Fruit fly (Drosophila melanogaster) whole organism, embryonic: ENCODE results near the gene CG31321.
A peak's percentile ranks its signal among the peaks of the same experiment; 100 is the strongest.

Experiments
- Awh ChIP-seq: fragments of 200-800 bp; sonication (Bioruptor generic); IDR thresholded peaks from 2 replicates; pipeline ENCODE4, ENCODE4 v1.3.6; 2022; ENCODE audit warnings: missing biosample characterization, missing genetic modification characterization
- CG10366 ChIP-seq: fragments of 200-800 bp; sonication (Bioruptor generic); IDR thresholded peaks from 2 replicates; pipeline ENCODE4 v1.3.6; 2022; ENCODE audit warnings: missing biosample characterization, missing genetic modification characterization
- CG11696 ChIP-seq: fragments of 200-800 bp; sonication (Bioruptor generic); IDR thresholded peaks from 2 replicates; pipeline ENCODE4 v1.3.6; 2022; ENCODE audit warnings: missing biosample characterization, missing genetic modification characterization
- CG12104 ChIP-seq: fragments of 200-800 bp; sonication (Bioruptor generic); optimal IDR thresholded peaks from 3 replicates; lab custom pipeline; 2016; ENCODE audit warnings: missing biosample characterization, missing genetic modification characterization
- CG12299 ChIP-seq: fragments of 200-800 bp; sonication (Bioruptor generic); optimal IDR thresholded peaks from 2 replicates; lab custom pipeline; 2018; ENCODE audit warnings: missing biosample characterization, mild to moderate bottlenecking, missing genetic modification characterization
- CG13424 ChIP-seq: fragments of 200-800 bp; sonication (Bioruptor generic); optimal IDR thresholded peaks from 2 replicates; lab custom pipeline; 2019; ENCODE audit warnings: missing biosample characterization, mild to moderate bottlenecking, missing genetic modification characterization, moderate library complexity
- CG15011 ChIP-seq: fragments of 200-800 bp; sonication (Bioruptor generic); optimal IDR thresholded peaks from 3 replicates; lab custom pipeline; 2018; ENCODE audit warnings: missing biosample characterization, mild to moderate bottlenecking, missing genetic modification characterization
- CG17612 ChIP-seq: fragments of 200-800 bp; sonication (Bioruptor generic); IDR thresholded peaks from 2 replicates; pipeline ENCODE4 v1.3.6; 2022; ENCODE audit warnings: missing biosample characterization, missing genetic modification characterization
- CG18011 ChIP-seq: fragments of 200-800 bp; sonication (Bioruptor generic); optimal IDR thresholded peaks from 2 replicates; lab custom pipeline; 2017; ENCODE audit warnings: missing biosample characterization, missing genetic modification characterization, mild to moderate bottlenecking, moderate library complexity, missing genotype
- CG18476 ChIP-seq: fragments of 200-800 bp; sonication (Bioruptor generic); optimal IDR thresholded peaks from 2 replicates; lab custom pipeline; 2016; ENCODE audit warnings: missing biosample characterization, mild to moderate bottlenecking, missing genetic modification characterization
- CG2120 ChIP-seq: fragments of 200-800 bp; sonication (Bioruptor generic); optimal IDR thresholded peaks from 3 replicates; lab custom pipeline; 2016; ENCODE audit warnings: missing biosample characterization, missing genetic modification characterization
- CG2202 ChIP-seq: fragments of 200-800 bp; sonication (Bioruptor generic); optimal IDR thresholded peaks from 2 replicates; lab custom pipeline; 2018; ENCODE audit warnings: missing biosample characterization, mild to moderate bottlenecking, missing genetic modification characterization
- CG3065 ChIP-seq: fragments of 200-800 bp; sonication (Bioruptor generic); optimal IDR thresholded peaks from 2 replicates; lab custom pipeline; 2016; ENCODE audit warnings: missing biosample characterization, missing genetic modification characterization
- CG33213 ChIP-seq: fragments of 200-800 bp; sonication (Bioruptor generic); optimal IDR thresholded peaks from 3 replicates; lab custom pipeline; 2016; ENCODE audit warnings: missing biosample characterization, missing genetic modification characterization
- CG3838 ChIP-seq: fragments of 200-800 bp; sonication (Bioruptor generic); optimal IDR thresholded peaks from 3 replicates; lab custom pipeline; 2016; ENCODE audit warnings: missing biosample characterization, missing genetic modification characterization
- CG3847 ChIP-seq: fragments of 200-800 bp; sonication (Bioruptor generic); IDR thresholded peaks from 2 replicates; pipeline ENCODE4 v1.3.6; 2022; ENCODE audit warnings: missing biosample characterization, missing genetic modification characterization
- CG4730 ChIP-seq: fragments of 200-800 bp; sonication (Bioruptor generic); IDR thresholded peaks from 2 replicates; pipeline ENCODE4 v1.3.6; 2022; ENCODE audit warnings: missing biosample characterization, missing genetic modification characterization
- CG6765 ChIP-seq: fragments of 200-800 bp; sonication (Bioruptor generic); optimal IDR thresholded peaks from 3 replicates; lab custom pipeline; 2017; ENCODE audit warnings: missing biosample characterization, mild to moderate bottlenecking, missing genetic modification characterization
- CG8359 ChIP-seq: fragments of 200-800 bp; sonication (Bioruptor generic); optimal IDR thresholded peaks from 2 replicates; lab custom pipeline; 2017; ENCODE audit warnings: missing biosample characterization, mild to moderate bottlenecking, missing genetic modification characterization, borderline replicate concordance
- CG9437 ChIP-seq: fragments of 200-800 bp; sonication (Bioruptor generic); optimal IDR thresholded peaks from 2 replicates; lab custom pipeline; 2018; ENCODE audit warnings: missing biosample characterization, mild to moderate bottlenecking, missing genetic modification characterization
- CG9932 ChIP-seq: fragments of 200-800 bp; sonication (Bioruptor generic); IDR thresholded peaks from 2 replicates; pipeline ENCODE4 v1.3.6; 2022; ENCODE audit warnings: missing biosample characterization, missing genetic modification characterization
- Doc3 ChIP-seq: fragments of 200-800 bp; sonication (Bioruptor generic); IDR thresholded peaks from 3 replicates; pipeline ENCODE4 v1.3.6; 2022; ENCODE audit warnings: missing biosample characterization, missing genetic modification characterization; ENCODE audit not compliant: partially characterized antibody
- ERR ChIP-seq: fragments of 200-800 bp; sonication (Bioruptor generic); optimal IDR thresholded peaks from 2 replicates; lab custom pipeline; 2016; ENCODE audit warnings: missing biosample characterization, missing genetic modification characterization
- H2.0 ChIP-seq: fragments of 200-800 bp; sonication (Bioruptor generic); IDR thresholded peaks from 2 replicates; pipeline ENCODE4 v1.3.6; 2022; ENCODE audit warnings: missing biosample characterization, missing genetic modification characterization
- Hand ChIP-seq: fragments of 200-800 bp; sonication (Bioruptor generic); optimal IDR thresholded peaks from 2 replicates; lab custom pipeline; 2017; ENCODE audit warnings: mild to moderate bottlenecking, missing biosample characterization, missing genetic modification reagents, missing genetic modification characterization
- Hr3 ChIP-seq: fragments of 200-800 bp; sonication (Bioruptor generic); optimal IDR thresholded peaks from 3 replicates; lab custom pipeline; 2016; ENCODE audit warnings: missing biosample characterization, missing genetic modification characterization
- MBD-R2 ChIP-seq: fragments of 200-800 bp; sonication (Bioruptor generic); IDR thresholded peaks from 2 replicates; pipeline ENCODE4 v1.3.6; 2022; ENCODE audit warnings: missing biosample characterization, missing genetic modification characterization
- Nf-YC ChIP-seq: fragments of 200-800 bp; optimal IDR thresholded peaks from 3 replicates; lab custom pipeline; 2019; ENCODE audit warnings: missing biosample characterization, mild to moderate bottlenecking, missing genetic modification characterization, moderate library complexity
- ash1 ChIP-seq: fragments of 200-800 bp; sonication (Bioruptor generic); optimal IDR thresholded peaks from 2 replicates; lab custom pipeline; 2018; ENCODE audit warnings: missing biosample characterization, mild to moderate bottlenecking, missing genetic modification characterization
- az2 ChIP-seq: fragments of 200-800 bp; sonication (Bioruptor generic); optimal IDR thresholded peaks from 3 replicates; lab custom pipeline; 2016; ENCODE audit warnings: missing biosample characterization, missing genetic modification characterization
- bigmax ChIP-seq: fragments of 200-800 bp; sonication (Bioruptor generic); optimal IDR thresholded peaks from 2 replicates; lab custom pipeline; 2018; ENCODE audit warnings: missing biosample characterization, mild to moderate bottlenecking, missing genetic modification characterization
- cg ChIP-seq: fragments of 200-800 bp; sonication (Bioruptor generic); optimal IDR thresholded peaks from 3 replicates; lab custom pipeline; 2019; ENCODE audit warnings: missing biosample characterization, mild to moderate bottlenecking, missing genetic modification characterization, moderate library complexity
- cwo ChIP-seq: fragments of 200-800 bp; sonication (Bioruptor generic); optimal IDR thresholded peaks from 3 replicates; lab custom pipeline; 2017; ENCODE audit warnings: missing biosample characterization, missing genetic modification characterization, mild to moderate bottlenecking, moderate library complexity, missing genetic modification reagents
- dimm ChIP-seq: fragments of 200-800 bp; sonication (Bioruptor generic); IDR thresholded peaks from 2 replicates; pipeline ENCODE4 v1.3.6; 2022; ENCODE audit warnings: missing biosample characterization, missing genetic modification characterization
- dmrt11E ChIP-seq: fragments of 200-800 bp; sonication (Bioruptor generic); optimal IDR thresholded peaks from 3 replicates; lab custom pipeline; 2018; ENCODE audit warnings: missing biosample characterization, mild to moderate bottlenecking, missing genetic modification characterization, moderate library complexity
- en ChIP-seq: fragments of 200-800 bp; sonication (Bioruptor generic); optimal IDR thresholded peaks from 2 replicates; lab custom pipeline; 2016; ENCODE audit warnings: missing biosample characterization, missing genetic modification characterization
- fru ChIP-seq: fragments of >200 bp; optimal IDR thresholded peaks from 2 replicates; lab custom pipeline; 2017
- ftz-f1 ChIP-seq: fragments of 200-800 bp; sonication (Bioruptor generic); optimal IDR thresholded peaks from 2 replicates; lab custom pipeline; 2016; ENCODE audit warnings: missing biosample characterization, missing genetic modification characterization
- gem ChIP-seq: fragments of 200-800 bp; sonication (Bioruptor generic); optimal IDR thresholded peaks from 2 replicates; lab custom pipeline; 2019; ENCODE audit warnings: missing biosample characterization, mild to moderate bottlenecking, missing genetic modification characterization, moderate library complexity
- her ChIP-seq: fragments of 200-800 bp; sonication (Bioruptor generic); optimal IDR thresholded peaks from 2 replicates; lab custom pipeline; 2016; ENCODE audit warnings: missing biosample characterization, missing genetic modification characterization
- mirr ChIP-seq: fragments of 200-800 bp; sonication (Bioruptor generic); optimal IDR thresholded peaks from 3 replicates; lab custom pipeline; 2018; ENCODE audit warnings: missing biosample characterization, mild to moderate bottlenecking, missing genetic modification characterization
- peb ChIP-seq: fragments of 200-800 bp; sonication (Bioruptor generic); IDR thresholded peaks from 2 replicates; pipeline ENCODE4 v1.3.6; 2022; ENCODE audit warnings: missing biosample characterization, missing genetic modification characterization
- phol ChIP-seq: fragments of 200-800 bp; sonication (Bioruptor generic); optimal IDR thresholded peaks from 3 replicates; lab custom pipeline; 2018; ENCODE audit warnings: missing biosample characterization, mild to moderate bottlenecking, missing genetic modification characterization, moderate library complexity
- repo ChIP-seq: fragments of 200-800 bp; sonication (Bioruptor generic); optimal IDR thresholded peaks from 2 replicates; lab custom pipeline; 2016; ENCODE audit warnings: missing biosample characterization, missing genetic modification characterization
- rib ChIP-seq: fragments of 200-800 bp; sonication (Bioruptor generic); IDR thresholded peaks from 2 replicates; pipeline ENCODE4 v1.3.6; 2022; ENCODE audit warnings: missing biosample characterization, missing genetic modification characterization
- sug ChIP-seq: fragments of 200-800 bp; optimal IDR thresholded peaks from 2 replicates; lab custom pipeline; 2019; ENCODE audit warnings: missing biosample characterization, mild to moderate bottlenecking, missing genetic modification characterization, moderate library complexity
- tio ChIP-seq: fragments of 200-800 bp; sonication (Bioruptor generic); optimal IDR thresholded peaks from 2 replicates; lab custom pipeline; 2017; ENCODE audit warnings: missing biosample characterization, missing genetic modification characterization, inconsistent platforms
- toy ChIP-seq: fragments of 200-800 bp; sonication (Bioruptor generic); IDR thresholded peaks from 2 replicates; pipeline ENCODE4 v1.3.6; 2022; ENCODE audit warnings: missing biosample characterization, missing genetic modification characterization
- trh ChIP-seq: fragments of 200-800 bp; sonication (Bioruptor generic); optimal IDR thresholded peaks from 2 replicates; lab custom pipeline; 2016; ENCODE audit warnings: missing biosample characterization, missing genetic modification characterization
- zen ChIP-seq: fragments of 200-800 bp; sonication (Bioruptor generic); optimal IDR thresholded peaks from 3 replicates; lab custom pipeline; 2018; ENCODE audit warnings: missing biosample characterization, mild to moderate bottlenecking, missing genetic modification characterization, moderate library complexity
- zfh2 ChIP-seq: fragments of 200-800 bp; sonication (Bioruptor generic); optimal IDR thresholded peaks from 2 replicates; lab custom pipeline; 2016; ENCODE audit warnings: missing biosample characterization, missing genetic modification characterization

Gene CG31321

dm6 chr3R:14277894-14278522, 32.2 kb upstream of the CG31321 start (continued):
- TF ChIP-seq CG3838 (GFP tag; lab: Kevin White, UChicago), result peak; percentile 31
- TF ChIP-seq ash1 (GFP tag; lab: Kevin White, UChicago), result no peak
- no peak for TF ChIP-seq sug
- TF ChIP-seq dimm (GFP tag; lab: Robert Waterston, UW), result 0 out of 2 replicates have a peak, but pooled peaks have one; percentile 11
- no peak for TF ChIP-seq Nf-YC (tag; lab: Kevin White, UChicago)
- peak; percentile 85 for TF ChIP-seq CG13424
- TF ChIP-seq rib (GFP tag; lab: Robert Waterston, UW), result no peak
- peak; percentile 66 for TF ChIP-seq CG15011 (GFP tag; lab: Kevin White, UChicago)
- peak; percentile 68; the same call in 1 of the 2 replicates for TF ChIP-seq CG11696
- TF ChIP-seq peb (GFP tag; lab: Robert Waterston, UW), result no peak; the same call in 1 of the 2 replicates
- TF ChIP-seq CG9932 (GFP tag; lab: Robert Waterston, UW), result peak; percentile 72
- peak; percentile 50 for TF ChIP-seq CG3065 (GFP tag; lab: Kevin White, UChicago)
- TF ChIP-seq Hr3 (GFP tag; lab: Kevin White, UChicago), result peak; percentile 58
- no peak for TF ChIP-seq repo (GFP tag; lab: Kevin White, UChicago)
- peak; percentile 72 for TF ChIP-seq az2
- peak; percentile 53 for TF ChIP-seq CG6765 (GFP tag; lab: Kevin White, UChicago)
- peak; percentile 91 for TF ChIP-seq dmrt11E (tag; lab: Kevin White, UChicago)
- TF ChIP-seq CG17612, result 0 out of 2 replicates have a peak, but pooled peaks have one; percentile 40
- no peak for TF ChIP-seq Doc3 (GFP tag; lab: Robert Waterston, UW)
- peak; percentile 54 for TF ChIP-seq CG9437
- peak; percentile 69 for TF ChIP-seq CG18476 (GFP tag; lab: Kevin White, UChicago)
- peak; percentile 74 for TF ChIP-seq CG10366
- peak; percentile 95 for TF ChIP-seq zen (tag; lab: Kevin White, UChicago)
- peak; percentile 57 for TF ChIP-seq CG8359
- TF ChIP-seq toy (GFP tag; lab: Robert Waterston, UW), result peak; percentile 47; the same call in 1 of the 2 replicates
- TF ChIP-seq phol (tag; lab: Kevin White, UChicago), result peak; percentile 81
- TF ChIP-seq CG2120 (GFP tag; lab: Kevin White, UChicago), result no peak
- TF ChIP-seq Hand, result peak; percentile 90
- peak; percentile 33 for TF ChIP-seq CG18011 (GFP tag; lab: Kevin White, UChicago)
- no peak for TF ChIP-seq tio (GFP tag; lab: Kevin White, UChicago)
- no peak for TF ChIP-seq ftz-f1 (GFP tag; lab: Kevin White, UChicago)
- no peak for TF ChIP-seq mirr (GFP tag; lab: Kevin White, UChicago)
- TF ChIP-seq en (GFP tag; lab: Kevin White, UChicago), result no peak
- peak; percentile 69 for TF ChIP-seq cwo (GFP tag; lab: Kevin White, UChicago)
- peak; percentile 30; the same call in 1 of the 2 replicates for TF ChIP-seq MBD-R2 (GFP tag; lab: Robert Waterston, UW)
- no peak for TF ChIP-seq cg
- TF ChIP-seq Awh, result peak; percentile 68
- peak; percentile 66 for TF ChIP-seq CG12299 (tag; lab: Kevin White, UChicago)
- no peak for TF ChIP-seq fru (lab: Kevin White, UChicago)
- peak; percentile 49 for TF ChIP-seq trh (GFP tag; lab: Kevin White, UChicago)
- TF ChIP-seq CG33213 (GFP tag; lab: Kevin White, UChicago), result no peak
- peak; percentile 73 for TF ChIP-seq CG3847 (GFP tag; lab: Robert Waterston, UW)
- peak; percentile 81 for TF ChIP-seq H2.0
- TF ChIP-seq gem, result peak; percentile 89
- no peak for TF ChIP-seq bigmax
- TF ChIP-seq her (GFP tag; lab: Kevin White, UChicago), result no peak
- peak; percentile 78 for TF ChIP-seq CG2202 (tag; lab: Kevin White, UChicago)
- peak; percentile 9 for TF ChIP-seq zfh2 (GFP tag; lab: Kevin White, UChicago)
- peak; percentile 68 for TF ChIP-seq CG12104 (GFP tag; lab: Kevin White, UChicago)
- TF ChIP-seq ERR, result no peak
- TF ChIP-seq CG4730 (GFP tag; lab: Robert Waterston, UW), result peak; percentile 68
